Worm (Caenorhabditis elegans) whole organism, L2 larva: ENCODE results near the gene dpr-1.
A peak's percentile ranks its signal among the peaks of the same experiment; 100 is the strongest.

Experiments used
- C34F6.9 ChIP-seq: fragments of 150-350 bp; optimal IDR thresholded peaks from 2 replicates; lab custom pipeline; 2014; ENCODE audit warnings: missing biosample characterization, missing genetic modification characterization
- F13H6.1 ChIP-seq: sonication (generic microtip); optimal IDR thresholded peaks from 2 replicates; lab custom pipeline; 2016; ENCODE audit warnings: missing genetic modification characterization, missing compliant biosample characterization
- R02D3.7 ChIP-seq: fragments of 150-350 bp; optimal IDR thresholded peaks from 2 replicates; lab custom pipeline; 2014; ENCODE audit warnings: missing biosample characterization, missing genetic modification characterization
- Y55F3AM.14 ChIP-seq: fragments of 200-800 bp; sonication (Bioruptor generic); optimal IDR thresholded peaks from 2 replicates; lab custom pipeline; 2018; ENCODE audit warnings: mild to moderate bottlenecking, missing genetic modification characterization, missing compliant biosample characterization
- ZK546.5 ChIP-seq: sonication (generic microtip); optimal IDR thresholded peaks from 2 replicates; lab custom pipeline; 2017; ENCODE audit warnings: missing biosample characterization, missing genetic modification characterization
- aly-2 ChIP-seq: fragments of 150-350 bp; optimal IDR thresholded peaks from 2 replicates; lab custom pipeline; 2014; ENCODE audit warnings: missing biosample characterization, missing genetic modification characterization
- ama-1 ChIP-seq: fragments of 150-350 bp; optimal IDR thresholded peaks from 2 replicates; lab custom pipeline; 2018; ENCODE audit warnings: inconsistent platforms
- blmp-1 ChIP-seq: sonication (generic microtip); optimal IDR thresholded peaks from 2 replicates; lab custom pipeline; 2017; ENCODE audit warnings: missing genetic modification characterization, mild to moderate bottlenecking, missing compliant biosample characterization, antibody characterized with exemption, moderate library complexity; ENCODE audit not compliant: insufficient read depth
- ceh-82 ChIP-seq: fragments of 150-350 bp; optimal IDR thresholded peaks from 2 replicates; lab custom pipeline; 2014; ENCODE audit warnings: missing biosample characterization, missing genetic modification characterization
- elt-3 ChIP-seq: sonication (generic microtip); optimal IDR thresholded peaks from 2 replicates; lab custom pipeline; 2017; ENCODE audit warnings: missing biosample characterization, missing genetic modification characterization
- fos-1 ChIP-seq: fragments of 150-350 bp; optimal IDR thresholded peaks from 2 replicates; lab custom pipeline; 2014; ENCODE audit warnings: missing biosample characterization, missing genetic modification characterization
- lin-11 ChIP-seq: fragments of 150-350 bp; sonication (generic microtip); optimal IDR thresholded peaks from 2 replicates; lab custom pipeline; 2014; ENCODE audit warnings: missing biosample characterization, missing genetic modification characterization, inconsistent platforms, mixed read lengths
- lin-13 ChIP-seq: fragments of 150-350 bp; optimal IDR thresholded peaks from 2 replicates; lab custom pipeline; 2014; ENCODE audit warnings: missing biosample characterization, missing genetic modification reagents, missing genetic modification characterization
- mab-5 ChIP-seq: fragments of 150-350 bp; optimal IDR thresholded peaks from 2 replicates; lab custom pipeline; 2014; ENCODE audit warnings: missing biosample characterization, missing genetic modification characterization
- mbf-1 ChIP-seq: sonication (generic microtip); optimal IDR thresholded peaks from 2 replicates; lab custom pipeline; 2017; ENCODE audit warnings: missing biosample characterization, missing genetic modification characterization
- mdl-1 ChIP-seq, 2 experiments: fragments of 150-350 bp in 1 of 2; sonication (generic microtip) in 1 of 2; optimal IDR thresholded peaks; 2 replicates each; lab custom pipeline; 2017; ENCODE audit warnings: missing biosample characterization in 2 of 2, missing genetic modification characterization in 2 of 2
- nhr-12 ChIP-seq: fragments of 150-350 bp; optimal IDR thresholded peaks from 2 replicates; lab custom pipeline; 2014; ENCODE audit warnings: missing biosample characterization, missing genetic modification characterization
- nhr-129 ChIP-seq: fragments of 150-350 bp; optimal IDR thresholded peaks from 2 replicates; lab custom pipeline; 2014; ENCODE audit warnings: missing biosample characterization, missing genetic modification characterization
- nhr-21 ChIP-seq: fragments of 150-350 bp; optimal IDR thresholded peaks from 2 replicates; lab custom pipeline; 2014; ENCODE audit warnings: missing biosample characterization, missing genetic modification characterization
- nhr-23 ChIP-seq: fragments of 150-350 bp; optimal IDR thresholded peaks from 2 replicates; lab custom pipeline; 2014; ENCODE audit warnings: missing biosample characterization, missing genetic modification reagents, missing genetic modification characterization
- sma-3 ChIP-seq: sonication (generic microtip); optimal IDR thresholded peaks from 2 replicates; lab custom pipeline; 2016; ENCODE audit warnings: missing genetic modification reagents, missing genetic modification characterization, missing compliant biosample characterization
- sma-9 ChIP-seq, 2 experiments: fragments of 150-350 bp in 1 of 2; sonication (generic microtip) in 1 of 2; optimal IDR thresholded peaks; 2 replicates each; lab custom pipeline; 2014 to 2016; ENCODE audit warnings: missing genetic modification characterization in 2 of 2, mild to moderate bottlenecking in 1 of 2, missing biosample characterization in 1 of 2, missing compliant biosample characterization in 1 of 2, missing genetic modification reagents in 1 of 2, moderate library complexity in 1 of 2
- unc-39 ChIP-seq: fragments of 150-350 bp; optimal IDR thresholded peaks from 2 replicates; lab custom pipeline; 2014; ENCODE audit warnings: missing biosample characterization, missing genetic modification characterization
- unc-62 ChIP-seq: fragments of 150-350 bp; optimal IDR thresholded peaks from 2 replicates; lab custom pipeline; 2014; ENCODE audit warnings: missing biosample characterization, missing genetic modification reagents, missing genetic modification characterization
- ztf-1 ChIP-seq: fragments of 200-800 bp; sonication (Bioruptor generic); conservative IDR thresholded peaks from 2 replicates; pipeline ENCODE4 v1.3.6; 2022; ENCODE audit warnings: missing genetic modification characterization, missing compliant biosample characterization
- ztf-11 ChIP-seq: sonication (generic microtip); optimal IDR thresholded peaks from 2 replicates; lab custom pipeline; 2017; ENCODE audit warnings: missing biosample characterization, missing genetic modification characterization
- ztf-4 ChIP-seq: fragments of 150-350 bp; optimal IDR thresholded peaks from 2 replicates; lab custom pipeline; 2014; ENCODE audit warnings: missing biosample characterization, missing genetic modification characterization

The dpr-1 gene

ce11 chrV:13892457-13893375 is 49.3 kb downstream of the dpr-1 start, which contains the start of gene sptl-3 (continued):
- TF ChIP-seq F13H6.1 (tag; lab: Kevin White, UChicago) (peak; percentile 49), ztf-11 (no peak), ztf-1 (GFP tag; lab: Robert Waterston, UW) (no peak), fos-1 (peak; percentile 60), nhr-129 (tag; lab: Kevin White, UChicago) (peak; percentile 53), lin-13 (GFP tag; lab: Kevin White, UChicago) (no peak), sma-3 (GFP tag; lab: Kevin White, UChicago) (peak; percentile 58)

ce11 chrV:13891489-13891888 is 50.5 kb downstream of the dpr-1 start:
- TF ChIP-seq unc-39 (tag; lab: Kevin White, UChicago) (no peak), mab-5 (tag; lab: Kevin White, UChicago) (no peak), nhr-21 (tag; lab: Kevin White, UChicago) (peak; percentile 12), ZK546.5 (tag; lab: Kevin White, UChicago) (no peak), elt-3 (tag; lab: Kevin White, UChicago) (no peak), unc-62 (GFP tag; lab: Kevin White, UChicago) (no peak), sma-9 (GFP tag; optimal IDR thresholded peaks at IDR 0.05; lab: Kevin White, UChicago) (peak; percentile 1), sma-9 (tag; optimal IDR thresholded peaks at IDR 0.05; lab: Kevin White, UChicago) (no peak), ztf-4 (tag; lab: Kevin White, UChicago) (no peak), mdl-1 (tag; optimal IDR thresholded peaks at IDR 0.05; lab: Kevin White, UChicago) (no peak)

DNA sequence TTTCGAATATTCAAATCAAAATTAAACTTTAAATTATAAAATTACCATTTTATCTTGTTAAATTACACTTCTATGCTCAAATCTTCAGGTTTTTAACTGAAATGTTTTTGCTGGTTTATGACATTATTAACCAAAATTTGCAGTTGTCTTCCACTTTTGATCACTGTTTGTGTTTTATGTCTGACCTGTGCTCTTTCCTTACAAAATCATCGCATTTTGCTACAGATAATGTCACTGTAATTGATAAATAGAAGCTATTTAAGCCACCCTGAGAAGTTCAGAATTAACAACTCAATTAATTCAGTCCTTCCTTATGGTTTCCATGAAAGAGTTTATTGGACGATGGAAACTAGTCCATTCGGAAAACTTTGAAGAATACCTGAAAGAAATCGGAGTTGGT is 51.5 kb downstream of the dpr-1 start, which contains the start of gene lbp-8:
TSS of gene lbp-8 (plus strand) at position 301 of the 400 bp plus-strand sequence.
- TF ChIP-seq nhr-12 (tag; lab: Kevin White, UChicago) (no peak), mbf-1 (tag; lab: Kevin White, UChicago) (no peak), fos-1 (no peak), nhr-23 (tag; lab: Kevin White, UChicago) (no peak), C34F6.9 (tag; lab: Kevin White, UChicago) (no peak), ama-1 (lab: Kevin White, UChicago) (no peak), blmp-1 (tag; lab: Kevin White, UChicago) (no peak), Y55F3AM.14 (GFP tag; lab: Kevin White, UChicago) (no peak), lin-13 (GFP tag; lab: Kevin White, UChicago) (no peak), aly-2 (tag; lab: Kevin White, UChicago) (no peak), lin-11 (tag; lab: Kevin White, UChicago) (no peak), elt-3 (tag; lab: Kevin White, UChicago) (no peak), ceh-82 (tag; lab: Kevin White, UChicago) (no peak), R02D3.7 (tag; lab: Kevin White, UChicago) (no peak), sma-9 (GFP tag; optimal IDR thresholded peaks at IDR 0.05; lab: Kevin White, UChicago) (no peak), sma-9 (tag; optimal IDR thresholded peaks at IDR 0.05; lab: Kevin White, UChicago) (no peak), nhr-129 (tag; lab: Kevin White, UChicago) (no peak)
